Fruit fly (Drosophila melanogaster): ENCODE results near the gene CG4553.

Gene CG4553

DNA sequence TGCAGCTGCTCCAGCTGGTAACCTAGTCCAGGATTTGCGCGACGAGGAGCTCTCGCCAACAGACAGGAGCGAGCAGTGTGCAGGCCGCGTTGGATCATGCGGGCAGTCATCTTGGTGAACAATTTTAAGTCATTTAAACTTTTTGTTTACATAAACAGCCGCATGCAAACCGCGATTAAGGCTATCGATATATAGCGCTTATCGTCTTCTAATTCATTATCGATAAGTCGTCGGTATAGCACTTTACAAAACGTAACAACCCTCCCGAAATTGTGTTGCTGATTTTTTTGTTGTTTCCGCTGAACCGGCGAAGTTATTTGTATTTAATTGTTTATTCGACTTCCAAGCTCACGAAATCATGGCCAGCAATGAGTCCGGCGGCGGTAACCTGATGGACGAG lies at the start of gene CG4553, which contains the start of gene MED28 (continued):
- TF ChIP-seq corto (GFP tag; optimal IDR thresholded peaks at IDR 0.05) (no peak), wek (GFP tag; optimal IDR thresholded peaks at IDR 0.05) (no peak), CG31441 (GFP tag; IDR thresholded peaks at IDR 0.05) (no peak), zfh1 (GFP tag; IDR thresholded peaks at IDR 0.05) (no peak), CG10366 (GFP tag; IDR thresholded peaks at IDR 0.05) (no peak), mld (GFP tag; IDR thresholded peaks at IDR 0.05; ENCODE audit: partially characterized antibody) (no peak; the same call in 2 of the 3 replicates), hb (GFP tag; IDR thresholded peaks at IDR 0.05; ENCODE audit: partially characterized antibody) (peak; percentile 66; the same call in 2 of the 3 replicates), Dll (GFP tag; IDR thresholded peaks at IDR 0.05; ENCODE audit: partially characterized antibody) (peak; percentile 90), ap (GFP tag; IDR thresholded peaks at IDR 0.05) (no peak), CG7786 (GFP tag; optimal IDR thresholded peaks at IDR 0.05) (no peak), CG2116 (GFP tag; optimal IDR thresholded peaks at IDR 0.05) (peak; percentile 82), HmgD (GFP tag; optimal IDR thresholded peaks at IDR 0.05) (no peak), CG12299 (tag; optimal IDR thresholded peaks at IDR 0.05) (no peak), CG1647 (GFP tag; optimal IDR thresholded peaks at IDR 0.05) (no peak), CG8944 (GFP tag; optimal IDR thresholded peaks at IDR 0.05) (no peak), jing (GFP tag; optimal IDR thresholded peaks at IDR 0.05) (no peak), Six4 (GFP tag; optimal IDR thresholded peaks at IDR 0.05) (no peak), HLHmδ (GFP tag; optimal IDR thresholded peaks at IDR 0.05) (no peak), CG12219 (GFP tag; optimal IDR thresholded peaks at IDR 0.05) (no peak), CG34224 (GFP tag; IDR thresholded peaks at IDR 0.05; ENCODE audit: partially characterized antibody) (peak; percentile 89), crol (GFP tag; IDR thresholded peaks at IDR 0.05) (no peak), peb (GFP tag; IDR thresholded peaks at IDR 0.05) (no peak), Eip74EF (GFP tag; optimal IDR thresholded peaks at IDR 0.05) (no peak), bowl (GFP tag; IDR thresholded peaks at IDR 0.05) (no peak), Dip3 (GFP tag; optimal IDR thresholded peaks at IDR 0.05) (no peak), CG2678 (tag; optimal IDR thresholded peaks at IDR 0.05) (no peak), sna (GFP tag; IDR thresholded peaks at IDR 0.05; ENCODE audit: partially characterized antibody) (peak; percentile 87), CG11723 (GFP tag; optimal IDR thresholded peaks at IDR 0.05) (no peak), D19B (GFP tag; optimal IDR thresholded peaks at IDR 0.05) (no peak), eyg (GFP tag; optimal IDR thresholded peaks at IDR 0.05) (no peak), p53 (GFP tag; optimal IDR thresholded peaks at IDR 0.05) (no peak), YL-1 (GFP tag; optimal IDR thresholded peaks at IDR 0.05) (peak; percentile 75), Dfd (GFP tag; optimal IDR thresholded peaks at IDR 0.05) (no peak), usp (GFP tag; optimal IDR thresholded peaks at IDR 0.05) (no peak), trh (GFP tag; optimal IDR thresholded peaks at IDR 0.05) (no peak), Sox102F (GFP tag; optimal IDR thresholded peaks at IDR 0.05) (no peak), CG4707 (GFP tag; optimal IDR thresholded peaks at IDR 0.05) (no peak), CG10321 (GFP tag; IDR thresholded peaks at IDR 0.05) (no peak), Med (GFP tag) (peak; percentile 66), CG9727 (GFP tag; optimal IDR thresholded peaks at IDR 0.05) (no peak), CG14441 (GFP tag; IDR thresholded peaks at IDR 0.05) (no peak), CG11456 (GFP tag; IDR thresholded peaks at IDR 0.05) (no peak), CG32767 (GFP tag; IDR thresholded peaks at IDR 0.05) (peak; percentile 43; the same call in 1 of the 2 replicates), CG16779 (GFP tag; IDR thresholded peaks at IDR 0.05) (no peak), pros (GFP tag; optimal IDR thresholded peaks at IDR 0.05) (no peak), Ets65A (GFP tag) (no peak), CG8089 (GFP tag; optimal IDR thresholded peaks at IDR 0.05) (no peak), CG7271 (tag; optimal IDR thresholded peaks at IDR 0.05) (no peak), Oli (tag; optimal IDR thresholded peaks at IDR 0.05) (no peak), scrt (GFP tag; optimal IDR thresholded peaks at IDR 0.05) (no peak), dpn (GFP tag; optimal IDR thresholded peaks at IDR 0.05) (no peak), so (GFP tag; IDR thresholded peaks at IDR 0.05) (no peak)

Measured in whole organism, embryonic.